Worm (Caenorhabditis elegans) whole organism, young adult: ENCODE measurements around the gene nhr-65.

Experiments used
- F22D6.2 ChIP-seq: sonication (generic microtip); optimal IDR thresholded peaks from 2 replicates; lab custom pipeline; 2016; ENCODE audit warnings: mild to moderate bottlenecking, missing genetic modification characterization, missing compliant biosample characterization
- F23B12.7 ChIP-seq: sonication (generic microtip); optimal IDR thresholded peaks from 2 replicates; lab custom pipeline; 2017; ENCODE audit warnings: missing genetic modification characterization, mild to moderate bottlenecking, missing compliant biosample characterization, antibody characterized with exemption, moderate library complexity; ENCODE audit not compliant: insufficient read depth
- F37B4.10 ChIP-seq: fragments of 200-800 bp; sonication (Bioruptor generic); IDR thresholded peaks from 2 replicates; pipeline ENCODE4 v1.3.6; 2022; ENCODE audit warnings: missing genetic modification characterization, missing compliant biosample characterization
- F49E8.2 ChIP-seq: sonication (generic microtip); optimal IDR thresholded peaks from 3 replicates; lab custom pipeline; 2017; ENCODE audit warnings: missing genetic modification characterization, mild to moderate bottlenecking, missing compliant biosample characterization, antibody characterized with exemption, moderate library complexity; ENCODE audit not compliant: insufficient read depth
- F55B11.4 ChIP-seq: sonication (generic microtip); optimal IDR thresholded peaks from 2 replicates; lab custom pipeline; 2016; ENCODE audit warnings: missing compliant biosample characterization, missing genetic modification characterization, borderline replicate concordance; ENCODE audit not compliant: insufficient read depth
- F57C9.4 ChIP-seq: sonication (generic microtip); optimal IDR thresholded peaks from 2 replicates; lab custom pipeline; 2017; ENCODE audit warnings: mild to moderate bottlenecking, missing genetic modification characterization, missing compliant biosample characterization
- T26A5.8 ChIP-seq: sonication (generic microtip); optimal IDR thresholded peaks from 2 replicates; lab custom pipeline; 2016; ENCODE audit warnings: missing genetic modification characterization, missing compliant biosample characterization
- Y53G8AR.9 ChIP-seq: fragments of 200-800 bp; sonication (Bioruptor generic); conservative IDR thresholded peaks from 2 replicates; pipeline ENCODE4 v1.3.6; 2022; ENCODE audit warnings: missing genetic modification reagents, missing genetic modification characterization, missing compliant biosample characterization
- Y56A3A.18 ChIP-seq: fragments of 200-800 bp; sonication (Bioruptor generic); IDR thresholded peaks from 2 replicates; pipeline ENCODE4 v1.3.6; 2022; ENCODE audit warnings: missing genetic modification reagents, missing genetic modification characterization, missing compliant biosample characterization
- Y67H2A.10 ChIP-seq: fragments of 200-800 bp; sonication (Bioruptor generic); conservative IDR thresholded peaks from 2 replicates; pipeline ENCODE4 v1.3.6; 2022; ENCODE audit warnings: missing genetic modification reagents, missing genetic modification characterization, missing compliant biosample characterization
- Y95B8A.8 ChIP-seq: fragments of 200-800 bp; sonication (Bioruptor generic); IDR thresholded peaks from 2 replicates; pipeline ENCODE4 v1.3.6; 2022; ENCODE audit warnings: missing genetic modification reagents, missing genetic modification characterization, missing compliant biosample characterization
- ZK185.1 ChIP-seq: sonication (generic microtip); optimal IDR thresholded peaks from 2 replicates; lab custom pipeline; 2016; ENCODE audit warnings: mild to moderate bottlenecking, missing genetic modification characterization, missing compliant biosample characterization; ENCODE audit not compliant: poor library complexity, severe bottlenecking
- ama-1 ChIP-seq, 3 experiments: fragments of 150-350 bp in 1 of 3; sonication (generic microtip) in 2 of 3; optimal IDR thresholded peaks; 2 replicates each; lab custom pipeline; 2014 to 2018; ENCODE audit warnings: missing biosample characterization in 2 of 3, missing genetic modification characterization in 2 of 3, missing genetic modification reagents in 2 of 3
- aptf-3 ChIP-seq: fragments of 200-800 bp; sonication (Bioruptor generic); IDR thresholded peaks from 2 replicates; pipeline ENCODE4 v1.3.6; 2022; ENCODE audit warnings: missing genetic modification characterization, missing compliant biosample characterization
- athp-1 ChIP-seq: sonication (generic microtip); optimal IDR thresholded peaks from 2 replicates; lab custom pipeline; 2017; ENCODE audit warnings: mild to moderate bottlenecking, missing genetic modification characterization, missing compliant biosample characterization
- attf-6 ChIP-seq: fragments of 200-800 bp; sonication (Bioruptor generic); IDR thresholded peaks from 2 replicates; pipeline ENCODE4 v1.3.6; 2022; ENCODE audit warnings: missing genetic modification reagents, missing genetic modification characterization, missing compliant biosample characterization
- cebp-2 ChIP-seq: fragments of 200-800 bp; sonication (Bioruptor generic); IDR thresholded peaks from 2 replicates; pipeline ENCODE4 v1.3.6; 2022; ENCODE audit warnings: missing genetic modification characterization, missing compliant biosample characterization
- dpff-1 ChIP-seq: sonication (generic microtip); optimal IDR thresholded peaks from 2 replicates; lab custom pipeline; 2017; ENCODE audit warnings: mild to moderate bottlenecking, missing genetic modification characterization, missing compliant biosample characterization
- egl-18 ChIP-seq: fragments of 200-800 bp; sonication (Bioruptor generic); IDR thresholded peaks from 2 replicates; pipeline ENCODE4 v1.3.6; 2022; ENCODE audit warnings: missing genetic modification reagents, missing genetic modification characterization, missing compliant biosample characterization
- gei-17 ChIP-seq: fragments of 200-800 bp; sonication (Bioruptor generic); optimal IDR thresholded peaks from 2 replicates; lab custom pipeline; 2018; ENCODE audit warnings: mild to moderate bottlenecking, missing genetic modification characterization, missing compliant biosample characterization
- him-1 ChIP-seq: sonication (generic microtip); optimal IDR thresholded peaks from 2 replicates; lab custom pipeline; 2016; ENCODE audit warnings: missing genotype, missing genetic modification reagents, missing genetic modification characterization, missing compliant biosample characterization
- hlh-12 ChIP-seq: sonication (generic microtip); optimal IDR thresholded peaks from 2 replicates; lab custom pipeline; 2016; ENCODE audit warnings: missing genetic modification characterization, missing compliant biosample characterization
- hlh-26 ChIP-seq: fragments of 200-800 bp; sonication (Bioruptor generic); conservative IDR thresholded peaks from 2 replicates; pipeline ENCODE4 v1.3.6; 2022; ENCODE audit warnings: missing genetic modification reagents, missing genetic modification characterization, missing compliant biosample characterization
- hmg-20 ChIP-seq: fragments of 200-800 bp; sonication (Bioruptor generic); IDR thresholded peaks from 2 replicates; pipeline ENCODE4 v1.3.6; 2022; ENCODE audit warnings: missing genetic modification reagents, missing genetic modification characterization, missing compliant biosample characterization
- lsl-1 ChIP-seq: fragments of 200-800 bp; sonication (Bioruptor generic); optimal IDR thresholded peaks from 2 replicates; lab custom pipeline; 2018; ENCODE audit warnings: mild to moderate bottlenecking, missing genetic modification characterization, moderate library complexity, missing compliant biosample characterization
- mcd-1 ChIP-seq: fragments of 200-800 bp; sonication (Bioruptor generic); IDR thresholded peaks from 2 replicates; pipeline ENCODE4 v1.3.6; 2022; ENCODE audit warnings: missing genetic modification reagents, missing genetic modification characterization, missing compliant biosample characterization
- mes-4 ChIP-seq: sonication (generic microtip); optimal IDR thresholded peaks from 2 replicates; lab custom pipeline; 2016; ENCODE audit warnings: missing genotype, missing genetic modification characterization, missing compliant biosample characterization
- nhr-27 ChIP-seq: fragments of 200-800 bp; sonication (Bioruptor generic); optimal IDR thresholded peaks from 2 replicates; lab custom pipeline; 2018; ENCODE audit warnings: mild to moderate bottlenecking, missing genetic modification characterization, moderate library complexity, missing compliant biosample characterization
- nhr-80 ChIP-seq: sonication (generic microtip); optimal IDR thresholded peaks from 2 replicates; lab custom pipeline; 2016; ENCODE audit warnings: missing genetic modification characterization, missing compliant biosample characterization
- rpc-1 ChIP-seq, 2 experiments: fragments of 150-350 bp in 1 of 2; sonication (generic microtip) in 1 of 2; optimal IDR thresholded peaks; 2 replicates each; lab custom pipeline; 2014 to 2018; ENCODE audit warnings: missing biosample characterization in 1 of 2, missing genetic modification characterization in 1 of 2, missing genetic modification reagents in 1 of 2, missing genotype in 1 of 2
- sptf-2 ChIP-seq: fragments of 200-800 bp; sonication (Bioruptor generic); optimal IDR thresholded peaks from 2 replicates; lab custom pipeline; 2018; ENCODE audit warnings: mild to moderate bottlenecking, missing genetic modification characterization, missing compliant biosample characterization
- ztf-22 ChIP-seq: fragments of 200-800 bp; sonication (Bioruptor generic); optimal IDR thresholded peaks from 2 replicates; lab custom pipeline; 2018; ENCODE audit warnings: mild to moderate bottlenecking, missing genetic modification characterization, moderate library complexity, missing compliant biosample characterization
- ztf-26 ChIP-seq: sonication (generic microtip); optimal IDR thresholded peaks from 2 replicates; lab custom pipeline; 2017; ENCODE audit warnings: missing genetic modification characterization, missing compliant biosample characterization
- ztf-28 ChIP-seq: fragments of 200-800 bp; sonication (Bioruptor generic); IDR thresholded peaks from 2 replicates; pipeline ENCODE4 v1.3.6; 2022; ENCODE audit warnings: missing genetic modification reagents, missing genetic modification characterization, missing compliant biosample characterization
- ztf-3 ChIP-seq: fragments of 200-800 bp; sonication (Bioruptor generic); optimal IDR thresholded peaks from 2 replicates; lab custom pipeline; 2018; ENCODE audit warnings: mild to moderate bottlenecking, missing genetic modification characterization, missing compliant biosample characterization

nhr-65 gene

DNA sequence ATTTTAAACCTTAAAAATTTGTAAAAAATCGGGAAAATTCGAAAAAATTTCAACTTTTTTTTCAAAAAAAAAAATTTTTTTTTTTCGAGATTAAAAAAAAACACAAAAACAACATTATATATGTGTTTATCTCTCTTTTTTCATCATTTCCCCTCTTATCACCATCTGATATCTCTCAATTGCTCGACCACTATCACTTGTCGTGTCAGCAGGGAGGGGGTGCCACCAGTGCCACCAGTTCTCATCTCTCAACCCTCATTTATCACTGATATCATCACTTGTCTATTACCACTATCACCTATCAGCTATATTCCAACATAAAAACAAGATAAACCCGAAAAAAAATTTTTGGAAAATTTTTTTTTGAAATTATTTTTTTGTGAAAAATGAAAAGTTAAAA, 12.7 kb upstream of the nhr-65 start:
- TF ChIP-seq nhr-80 (tag; lab: Kevin White, UChicago) (peak; percentile 5), F22D6.2 (tag; lab: Kevin White, UChicago) (no peak)

DNA sequence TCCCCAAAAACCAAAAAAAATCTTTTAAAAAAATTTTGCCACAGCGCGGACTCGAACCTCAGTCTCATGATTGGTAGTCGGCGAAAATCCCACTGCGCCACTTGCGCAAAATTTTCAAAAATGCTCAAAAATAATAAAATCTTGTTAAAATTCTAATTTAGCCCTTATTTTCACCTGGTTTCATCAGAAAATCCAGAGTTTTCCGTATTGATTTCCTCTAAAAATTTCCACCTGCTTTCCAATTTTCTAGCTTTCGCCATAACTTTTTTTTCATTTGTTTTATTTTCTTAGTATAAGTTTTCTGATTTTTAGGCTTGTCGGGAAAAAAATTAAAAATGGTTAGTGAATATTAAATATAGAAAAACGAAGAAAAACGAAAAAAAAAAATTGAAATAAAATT, 11.7 kb upstream of the nhr-65 start:
- TF ChIP-seq Y95B8A.8 (no peak), ztf-26 (tag; lab: Kevin White, UChicago) (no peak), F49E8.2 (tag; lab: Kevin White, UChicago) (no peak), ztf-28 (GFP tag; lab: Robert Waterston, UW) (no peak), Y67H2A.10 (GFP tag; lab: Robert Waterston, UW) (no peak), F23B12.7 (tag; lab: Kevin White, UChicago) (no peak), F37B4.10 (no peak), hlh-26 (GFP tag; lab: Robert Waterston, UW) (no peak), Y56A3A.18 (no peak), lsl-1 (GFP tag; lab: Kevin White, UChicago) (no peak), attf-6 (GFP tag; lab: Robert Waterston, UW) (no peak), him-1 (tag; lab: Kevin White, UChicago) (no peak), T26A5.8 (no peak), nhr-27 (no peak), F57C9.4 (tag; lab: Kevin White, UChicago) (no peak), aptf-3 (GFP tag; lab: Robert Waterston, UW) (no peak), egl-18 (GFP tag; lab: Robert Waterston, UW) (no peak), mes-4 (tag; lab: Kevin White, UChicago) (no peak), dpff-1 (tag; lab: Kevin White, UChicago) (no peak)
- TF ChIP-seq, all 124 proteins: peak for 0

DNA sequence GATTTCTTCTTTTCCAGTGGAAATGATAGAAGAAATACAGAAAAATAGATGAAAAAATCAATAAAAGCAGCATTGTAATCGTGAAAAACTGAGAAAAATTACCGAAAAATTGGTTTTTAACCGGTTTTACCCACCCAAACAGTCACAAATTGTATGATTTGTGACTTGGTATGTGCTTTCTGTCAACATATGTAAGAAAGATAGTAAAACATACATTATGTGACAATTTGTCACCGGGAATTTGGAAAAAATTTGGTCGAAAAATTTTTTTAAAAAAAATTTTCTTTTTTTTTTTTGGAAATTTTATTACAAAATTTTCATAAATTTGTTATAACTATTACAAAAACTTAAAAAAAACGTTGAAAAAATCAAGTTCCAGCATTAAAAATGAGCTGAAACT, 2.0 kb upstream of the nhr-65 start, which contains the start of gene cyp-33D3:
TSS of gene cyp-33D3 (minus strand) at position 101 of the 400 bp plus-strand sequence.
- TF ChIP-seq hlh-12 (no peak), Y53G8AR.9 (GFP tag; lab: Robert Waterston, UW) (no peak)

DNA sequence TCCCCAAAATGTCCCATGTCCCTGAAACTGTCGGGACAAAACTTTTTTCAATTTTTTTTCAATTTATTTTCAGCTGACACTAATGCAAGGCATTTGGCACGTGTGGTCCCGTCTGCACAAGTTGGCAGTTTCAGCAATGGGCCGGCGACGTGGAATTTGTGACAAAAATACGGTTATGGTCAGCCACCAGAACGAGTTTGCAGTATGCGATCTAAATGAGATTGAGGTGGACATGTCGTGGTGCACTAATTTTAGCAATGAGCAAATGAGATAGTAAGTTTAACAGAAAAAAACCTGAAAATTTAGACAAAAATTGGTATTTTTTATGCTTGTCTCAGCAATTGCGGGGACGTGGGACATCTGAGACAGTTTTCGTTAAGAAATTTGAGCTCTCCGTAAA, 3.4 kb downstream of the nhr-65 start:
- TF ChIP-seq athp-1 (no peak), rpc-1 (optimal IDR thresholded peaks at IDR 0.05; lab: Kevin White, UChicago) (no peak), rpc-1 (tag; optimal IDR thresholded peaks at IDR 0.05; lab: Kevin White, UChicago) (no peak), ztf-3 (GFP tag; lab: Kevin White, UChicago) (no peak), gei-17 (GFP tag; lab: Kevin White, UChicago) (no peak), hmg-20 (no peak), ztf-22 (GFP tag; lab: Kevin White, UChicago) (no peak), sptf-2 (no peak), mes-4 (tag; lab: Kevin White, UChicago) (no peak)

DNA sequence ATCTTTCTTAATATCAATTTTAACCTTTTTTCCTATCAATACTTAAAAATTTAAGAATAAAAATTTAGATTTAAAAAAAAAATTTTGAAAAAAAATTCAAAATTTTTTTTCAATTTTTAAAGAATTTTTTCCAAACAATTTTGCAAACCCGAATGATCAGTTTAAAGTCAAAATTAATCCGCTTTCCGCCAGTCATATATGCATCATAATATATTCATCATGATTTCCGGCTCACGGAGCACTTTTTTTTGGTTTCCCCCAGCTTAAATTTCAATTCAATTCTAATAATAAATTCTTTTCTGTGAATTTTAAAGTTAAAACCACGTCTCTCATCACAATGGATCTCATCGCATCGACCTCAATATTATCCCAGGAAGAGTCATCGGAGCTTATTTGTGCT, 7.4 kb downstream of the nhr-65 start, which contains the start of gene nhr-230:
TSS of gene nhr-230 (plus strand) at position 301 of the 400 bp plus-strand sequence.
- TF ChIP-seq ZK185.1 (tag; lab: Kevin White, UChicago) (no peak), F55B11.4 (no peak), ama-1 (optimal IDR thresholded peaks at IDR 0.05; lab: Kevin White, UChicago) (no peak), ama-1 (GFP tag; optimal IDR thresholded peaks at IDR 0.05; lab: Kevin White, UChicago) (no peak), ztf-3 (GFP tag; lab: Kevin White, UChicago) (no peak), F49E8.2 (tag; lab: Kevin White, UChicago) (no peak), cebp-2 (GFP tag; lab: Robert Waterston, UW) (no peak), mcd-1 (GFP tag; lab: Robert Waterston, UW) (no peak), F57C9.4 (tag; lab: Kevin White, UChicago) (no peak), T26A5.8 (no peak)
